Worm (Caenorhabditis elegans) whole organism, L4 larva: ENCODE data around the gene jhdm-1.

ENCODE experiments used
- F26F4.8 ChIP-seq: fragments of 200-800 bp; sonication (Bioruptor generic); conservative IDR thresholded peaks from 2 replicates; pipeline ENCODE4 v1.3.6; 2022; ENCODE audit warnings: missing genetic modification characterization, missing compliant biosample characterization
- F49E8.2 ChIP-seq: sonication (generic microtip); optimal IDR thresholded peaks from 2 replicates; lab custom pipeline; 2016; ENCODE audit warnings: missing compliant biosample characterization, mild to moderate bottlenecking, missing genetic modification characterization, borderline replicate concordance
- ama-1 ChIP-seq: fragments of 150-350 bp; optimal IDR thresholded peaks from 2 replicates; lab custom pipeline; 2014; ENCODE audit warnings: inconsistent platforms, mixed read lengths
- ceh-28 ChIP-seq: fragments of 150-350 bp; optimal IDR thresholded peaks from 2 replicates; lab custom pipeline; 2014; ENCODE audit warnings: missing biosample characterization, missing genetic modification reagents, missing genetic modification characterization
- ceh-62 ChIP-seq: sonication (generic microtip); optimal IDR thresholded peaks from 2 replicates; lab custom pipeline; 2017; ENCODE audit warnings: missing biosample characterization, missing genetic modification characterization
- egl-27 ChIP-seq: sonication (generic microtip); optimal IDR thresholded peaks from 3 replicates; lab custom pipeline; 2017; ENCODE audit warnings: missing biosample characterization, missing genetic modification reagents, missing genetic modification characterization
- zag-1 ChIP-seq: fragments of 150-350 bp; optimal IDR thresholded peaks from 2 replicates; lab custom pipeline; 2014; ENCODE audit warnings: missing biosample characterization, missing genetic modification characterization

ce11 chrIII:6446807-6447206 is 7.5 kb upstream of the jhdm-1 start, which contains the start of gene let-721:
- TF ChIP-seq ceh-28 (tag; lab: Kevin White, UChicago) (no peak), ceh-62 (tag; lab: Kevin White, UChicago) (no peak), egl-27 (no peak), zag-1 (tag; lab: Kevin White, UChicago) (no peak), F26F4.8 (GFP tag; lab: Robert Waterston, UW) (no peak), F49E8.2 (no peak), ama-1 (no peak)
